Worm (Caenorhabditis elegans): ENCODE data around the gene mig-18.

DNA sequence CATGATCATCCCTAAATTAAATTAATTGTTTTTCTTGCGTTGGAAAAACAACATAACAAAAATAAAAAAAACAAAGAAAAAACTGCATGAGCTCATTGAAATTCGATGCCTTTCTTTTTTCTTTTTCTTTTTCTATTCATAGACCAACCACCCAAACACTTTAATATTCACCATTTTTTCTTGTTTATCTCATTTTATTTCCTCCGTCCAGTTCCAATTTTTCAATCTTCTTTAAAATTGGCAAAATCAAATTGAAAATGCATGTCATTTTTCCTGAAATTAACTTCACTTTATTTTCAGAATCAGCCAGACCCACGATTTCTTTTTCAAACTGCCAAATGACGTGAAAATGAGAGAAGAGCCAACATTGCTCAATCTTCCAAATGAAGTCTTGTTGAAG is 17.2 kb upstream of the mig-18 start, which contains the start of gene T03F6.4:
- TF ChIP-seq ztf-4 (tag; optimal IDR thresholded peaks at IDR 0.05) = no peak
- no peak for TF ChIP-seq ama-1 (optimal IDR thresholded peaks at IDR 0.05)
- TF ChIP-seq fkh-2 (tag; optimal IDR thresholded peaks at IDR 0.05) = no peak
- no peak for TF ChIP-seq snpc-4 (tag; optimal IDR thresholded peaks at IDR 0.05)
- no peak for TF ChIP-seq ztf-11 (tag; optimal IDR thresholded peaks at IDR 0.05)
- TF ChIP-seq daf-12 (tag; optimal IDR thresholded peaks at IDR 0.05) = no peak
- no peak for TF ChIP-seq lin-39 (tag; optimal IDR thresholded peaks at IDR 0.05)
- no peak for TF ChIP-seq zag-1 (tag; optimal IDR thresholded peaks at IDR 0.05)
- no peak for TF ChIP-seq nhr-76 (tag; optimal IDR thresholded peaks at IDR 0.05)
